Worm (Caenorhabditis elegans): ENCODE data around the gene srx-22.
"Not testable (repeated sequence)": the region's sequence is repeated elsewhere in the genome, so short reads cannot be mapped to it uniquely, and the experiment has no call there.

ce11 chrV:658140-658539 lies 21.6 kb upstream of the srx-22 start:
- TF ChIP-seq atf-7 (tag; optimal IDR thresholded peaks at IDR 0.05); nfya-1 (tag; optimal IDR thresholded peaks at IDR 0.05; ENCODE audit: borderline replicate concordance, insufficient read depth); nhr-179 (tag; optimal IDR thresholded peaks at IDR 0.05); B0336.3 (GFP tag; IDR thresholded peaks at IDR 0.05); him-1 (tag; optimal IDR thresholded peaks at IDR 0.05); snpc-4 (GFP tag; optimal IDR thresholded peaks at IDR 0.05); snpc-4 (tag; optimal IDR thresholded peaks at IDR 0.05); ets-4 (GFP tag; optimal IDR thresholded peaks at IDR 0.05): not testable (repeated sequence)
- 0 out of 2 replicates have a peak, but pooled peaks have one; percentile 35 for TF ChIP-seq hsf-1 (GFP tag; IDR thresholded peaks at IDR 0.05)
